Worm (Caenorhabditis elegans) whole organism, early embryonic: Measurements from ENCODE around the gene T24A6.7.

Experiments used
- B0310.2 ChIP-seq: sonication (generic microtip); optimal IDR thresholded peaks from 2 replicates; lab custom pipeline; 2016; ENCODE audit warnings: mild to moderate bottlenecking, missing genetic modification characterization, missing compliant biosample characterization
- ama-1 ChIP-seq: fragments of 150-350 bp; optimal IDR thresholded peaks from 2 replicates; lab custom pipeline; 2014
- tbx-11 ChIP-seq: fragments of 200-800 bp; sonication (Bioruptor generic); IDR thresholded peaks from 2 replicates; pipeline ENCODE4 v1.3.6; 2022; ENCODE audit warnings: missing genetic modification characterization, missing compliant biosample characterization

DNA sequence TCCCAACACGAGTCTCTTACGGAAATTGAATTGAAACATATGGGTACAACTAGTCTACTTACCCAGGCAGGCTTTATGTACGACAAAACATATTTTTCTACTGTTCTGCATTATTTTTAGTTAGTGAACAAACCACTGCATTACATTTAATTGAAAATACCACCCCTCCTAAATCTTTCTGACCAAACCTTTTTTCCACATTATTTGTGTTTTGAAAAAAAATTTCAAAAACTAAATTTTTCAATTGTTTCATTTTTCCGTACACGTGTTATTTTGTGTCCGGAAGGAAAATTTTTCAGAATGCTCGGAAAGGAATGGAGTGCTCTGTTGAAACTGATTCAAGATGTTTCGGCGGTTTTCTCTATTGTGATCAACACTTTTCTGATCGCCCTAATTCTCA is 12.7 kb upstream of the T24A6.7 start, which contains the start of gene str-226:
- TF ChIP-seq ama-1 (no peak), tbx-11 (GFP tag; lab: Robert Waterston, UW) (no peak), B0310.2 (tag; lab: Kevin White, UChicago) (no peak)
